Worm (Caenorhabditis elegans): ENCODE measurements around the gene C32D5.12.
A peak's percentile ranks its signal among the peaks of the same experiment; 100 is the strongest.

The C32D5.12 gene

DNA sequence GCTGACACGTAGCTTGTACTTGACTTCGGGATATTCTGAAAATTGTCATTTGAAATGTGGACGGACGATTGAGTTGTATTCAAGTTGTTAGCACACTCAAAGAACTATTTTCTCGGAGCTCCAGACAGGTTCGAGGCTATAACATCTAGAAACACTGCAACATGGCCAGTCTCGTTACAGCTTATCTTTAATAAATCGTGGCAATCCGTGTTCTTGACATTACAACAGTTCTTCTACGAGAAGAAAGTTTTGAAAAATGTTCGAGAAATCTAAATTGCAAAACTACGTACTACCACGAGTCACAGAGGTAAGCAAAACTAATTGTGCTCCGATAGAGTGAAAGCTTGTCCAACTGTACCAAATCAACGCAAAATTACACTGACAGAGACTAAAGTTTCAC, 36.7 kb downstream of the C32D5.12 start:
- TF ChIP-seq hlh-26 (GFP tag; conservative IDR thresholded peaks at IDR 0.05) (no peak), lsl-1 (GFP tag; optimal IDR thresholded peaks at IDR 0.05) (no peak), let-526 (GFP tag; IDR thresholded peaks at IDR 0.05) (no peak), lin-40 (tag; optimal IDR thresholded peaks at IDR 0.05) (no peak), aptf-2 (GFP tag; conservative IDR thresholded peaks at IDR 0.05) (no peak), bed-2 (GFP tag; IDR thresholded peaks at IDR 0.05) (no peak), attf-5 (GFP tag; optimal IDR thresholded peaks at IDR 0.05) (no peak), nhr-90 (tag; optimal IDR thresholded peaks at IDR 0.05) (no peak), fkh-3 (tag; optimal IDR thresholded peaks at IDR 0.05) (no peak), madf-10 (tag; optimal IDR thresholded peaks at IDR 0.05) (no peak), unc-62 (GFP tag; optimal IDR thresholded peaks at IDR 0.05) (no peak), cebp-1 (GFP tag; IDR thresholded peaks at IDR 0.05) (no peak), cebp-1 (tag; optimal IDR thresholded peaks at IDR 0.05) (no peak), Y53F4B.3 (GFP tag; IDR thresholded peaks at IDR 0.05) (no peak), chd-7 (tag; optimal IDR thresholded peaks at IDR 0.05) (no peak), nfyb-1 (GFP tag; IDR thresholded peaks at IDR 0.05) (no peak)

DNA sequence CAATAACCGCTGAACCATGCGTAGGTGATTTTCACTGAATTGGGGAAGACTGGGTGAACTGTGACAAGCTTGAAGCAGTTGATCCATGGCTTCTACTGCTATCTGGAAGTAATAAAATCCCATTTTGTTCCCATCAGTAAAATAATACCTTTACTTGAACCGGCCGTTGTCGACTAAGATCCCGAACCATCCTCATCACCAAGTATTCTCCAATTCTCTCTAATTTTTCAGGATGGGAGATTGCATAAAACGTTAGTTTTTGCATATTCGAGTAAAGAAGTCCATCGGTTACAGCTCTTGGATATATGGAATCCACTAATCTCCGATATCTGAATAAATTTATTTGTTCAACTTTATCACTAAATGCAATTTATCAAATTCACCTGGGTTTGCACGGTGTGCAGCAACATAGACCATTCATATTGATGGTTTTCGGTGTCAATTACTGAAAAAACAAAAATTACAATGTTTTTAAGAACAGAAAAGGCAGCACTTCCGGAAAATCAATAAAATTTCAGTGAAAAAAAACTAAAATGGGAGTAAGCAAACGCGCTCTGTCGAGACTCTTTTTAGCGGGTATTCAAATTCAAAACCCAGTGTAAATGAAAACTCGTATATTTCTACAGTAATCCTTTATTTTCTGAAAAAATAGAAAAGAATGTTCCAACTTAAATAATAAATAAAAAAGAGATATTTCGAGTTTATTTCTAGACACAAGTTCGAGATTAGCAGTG, 38.0 kb downstream of the C32D5.12 start, which contains the start of gene efr-3:
TSS of gene efr-3 (minus strand) at position 505 of the 734 bp plus-strand sequence.
- TF ChIP-seq madf-10 (tag; optimal IDR thresholded peaks at IDR 0.05) (no peak), B0019.2 (GFP tag; conservative IDR thresholded peaks at IDR 0.05) (no peak), mcd-1 (GFP tag; IDR thresholded peaks at IDR 0.05) (peak; percentile 88), mel-28 (tag; optimal IDR thresholded peaks at IDR 0.05; ENCODE audit: borderline replicate concordance) (no peak), ztf-26 (tag; optimal IDR thresholded peaks at IDR 0.05) (no peak), nhr-90 (tag; optimal IDR thresholded peaks at IDR 0.05) (no peak), snpc-4 (GFP tag; optimal IDR thresholded peaks at IDR 0.05) (no peak), snpc-4 (tag; optimal IDR thresholded peaks at IDR 0.05) (no peak), dpl-1 (GFP tag; optimal IDR thresholded peaks at IDR 0.05) (peak; percentile 64), egl-18 (GFP tag; IDR thresholded peaks at IDR 0.05) (no peak), pha-4 (tag; optimal IDR thresholded peaks at IDR 0.05) (no peak), lin-26 (GFP tag; IDR thresholded peaks at IDR 0.05) (no peak), nfyb-1 (GFP tag; IDR thresholded peaks at IDR 0.05) (no peak), lsl-1 (GFP tag; optimal IDR thresholded peaks at IDR 0.05) (peak; percentile 28), athp-1 (tag; optimal IDR thresholded peaks at IDR 0.05) (no peak), Y95B8A.8 (GFP tag; IDR thresholded peaks at IDR 0.05) (no peak), lin-35 (GFP tag; optimal IDR thresholded peaks at IDR 0.05) (peak in 1 of 3 experiments; percentile 52), F23B12.7 (tag; optimal IDR thresholded peaks at IDR 0.05; ENCODE audit: insufficient read depth) (peak; percentile 92), ztf-28 (GFP tag; IDR thresholded peaks at IDR 0.05) (no peak), lin-54 (GFP tag; optimal IDR thresholded peaks at IDR 0.05) (peak; percentile 84), xnd-1 (tag; optimal IDR thresholded peaks at IDR 0.05) (no peak), hrde-1 (tag; optimal IDR thresholded peaks at IDR 0.05; ENCODE audit: borderline replicate concordance) (no peak), let-607 (tag; optimal IDR thresholded peaks at IDR 0.05) (no peak), F49E8.2 (tag; optimal IDR thresholded peaks at IDR 0.05; ENCODE audit: insufficient read depth) (no peak), ceh-58 (GFP tag; IDR thresholded peaks at IDR 0.05) (no peak), efl-1 (GFP tag; optimal IDR thresholded peaks at IDR 0.05) (peak; percentile 66), somi-1 (GFP tag; optimal IDR thresholded peaks at IDR 0.05) (no peak)

Measured in whole organism, young adult.